Fruit fly (Drosophila melanogaster): ENCODE data around the gene Grp170.

The Grp170 gene

dm6 chrX:2300293-2301068, 25.6 kb upstream of the Grp170 start (continued):
- TF ChIP-seq CG3407 (GFP tag; optimal IDR thresholded peaks at IDR 0.05) (peak; percentile 95), cad (GFP tag; optimal IDR thresholded peaks at IDR 0.05) (no peak), CG10565 (GFP tag; optimal IDR thresholded peaks at IDR 0.05) (peak; percentile 62), CG11247 (GFP tag; IDR thresholded peaks at IDR 0.05) (peak; percentile 97), usp (GFP tag; optimal IDR thresholded peaks at IDR 0.05) (no peak), CG31441 (GFP tag; IDR thresholded peaks at IDR 0.05) (peak; percentile 92), eve (GFP tag; optimal IDR thresholded peaks at IDR 0.05) (peak in 1 of 2 experiments; percentile 93), ash1 (GFP tag; optimal IDR thresholded peaks at IDR 0.05) (peak; percentile 63), corto (GFP tag; optimal IDR thresholded peaks at IDR 0.05) (peak; percentile 96), Gsc (GFP tag; IDR thresholded peaks at IDR 0.05) (peak; percentile 94), jumu (GFP tag; optimal IDR thresholded peaks at IDR 0.05) (peak; percentile 90), CG13287 (GFP tag; IDR thresholded peaks at IDR 0.05; ENCODE audit: partially characterized antibody) (peak; percentile 17; the same call in 1 of the 2 replicates), Pdp1 (GFP tag; optimal IDR thresholded peaks at IDR 0.05) (peak; percentile 84 to 90), CG12744 (GFP tag; optimal IDR thresholded peaks at IDR 0.05) (peak; percentile 83), Ets65A (GFP tag) (peak; percentile 98), Ada2b (GFP tag; IDR thresholded peaks at IDR 0.05) (peak; percentile 95), kni (GFP tag; optimal IDR thresholded peaks at IDR 0.05) (peak; percentile 66), wdn (GFP tag; IDR thresholded peaks at IDR 0.05) (peak; percentile 95), CG6813 (GFP tag; optimal IDR thresholded peaks at IDR 0.05) (peak; percentile 92), GATAe (GFP tag; conservative IDR thresholded peaks at IDR 0.05) (peak; percentile 78), CG9876 (GFP tag; optimal IDR thresholded peaks at IDR 0.05) (peak; percentile 61), HLHmδ (GFP tag; optimal IDR thresholded peaks at IDR 0.05) (no peak), Elba2 (GFP tag; optimal IDR thresholded peaks at IDR 0.05) (peak; percentile 22), knrl (GFP tag; IDR thresholded peaks at IDR 0.05; ENCODE audit: partially characterized antibody) (no peak), CoRest (tag; optimal IDR thresholded peaks at IDR 0.05) (peak; percentile 95), CG7839 (tag; optimal IDR thresholded peaks at IDR 0.05) (peak; percentile 96), Meics (GFP tag; optimal IDR thresholded peaks at IDR 0.05) (peak; percentile 92), CG12659 (GFP tag; optimal IDR thresholded peaks at IDR 0.05) (peak; percentile 97), CG2202 (tag; optimal IDR thresholded peaks at IDR 0.05) (peak; percentile 83), CG2129 (GFP tag; IDR thresholded peaks at IDR 0.05; ENCODE audit: partially characterized antibody) (no peak), Eip74EF (GFP tag; optimal IDR thresholded peaks at IDR 0.05) (peak in 1 of 2 experiments; percentile 93), Dp (GFP tag; optimal IDR thresholded peaks at IDR 0.05) (peak; percentile 30), CG14860 (GFP tag; IDR thresholded peaks at IDR 0.05; ENCODE audit: partially characterized antibody) (no peak), CG5953 (GFP tag; IDR thresholded peaks at IDR 0.05) (peak; percentile 98), Bdp1 (GFP tag; optimal IDR thresholded peaks at IDR 0.05) (peak; percentile 89), dati (GFP tag; IDR thresholded peaks at IDR 0.05) (peak; percentile 95), lmd (GFP tag; IDR thresholded peaks at IDR 0.05) (peak; percentile 98), CG7745 (tag; optimal IDR thresholded peaks at IDR 0.05) (peak; percentile 39), CG8359 (GFP tag; optimal IDR thresholded peaks at IDR 0.05; ENCODE audit: borderline replicate concordance) (peak; percentile 79), CG10959 (GFP tag; IDR thresholded peaks at IDR 0.05) (peak; percentile 90), Hmr (GFP tag; optimal IDR thresholded peaks at IDR 0.05) (peak; percentile 97), tup (GFP tag; optimal IDR thresholded peaks at IDR 0.05) (peak; percentile 86), danr (GFP tag; IDR thresholded peaks at IDR 0.05) (peak; percentile 96), CG12155 (GFP tag; optimal IDR thresholded peaks at IDR 0.05) (peak; percentile 81), aop (GFP tag; IDR thresholded peaks at IDR 0.05) (peak; percentile 94), CG8944 (GFP tag; optimal IDR thresholded peaks at IDR 0.05) (peak; percentile 91), Sox102F (GFP tag; optimal IDR thresholded peaks at IDR 0.05) (peak; percentile 97), Dad (GFP tag; optimal IDR thresholded peaks at IDR 0.05) (peak; percentile 93)

Measured in whole organism, embryonic.